Worm (Caenorhabditis elegans) whole organism, young adult: ENCODE data around the gene T02C5.1.

Source experiments
- D2030.7 ChIP-seq: fragments of 200-800 bp; sonication (Bioruptor generic); IDR thresholded peaks from 2 replicates; pipeline ENCODE4 v1.3.6; 2022; ENCODE audit warnings: missing genetic modification reagents, missing genetic modification characterization, missing compliant biosample characterization
- F57C9.4 ChIP-seq: sonication (generic microtip); optimal IDR thresholded peaks from 2 replicates; lab custom pipeline; 2017; ENCODE audit warnings: mild to moderate bottlenecking, missing genetic modification characterization, missing compliant biosample characterization
- T07F8.4 ChIP-seq: sonication (generic microtip); optimal IDR thresholded peaks from 2 replicates; lab custom pipeline; 2016; ENCODE audit warnings: mild to moderate bottlenecking, missing genetic modification characterization, moderate library complexity, missing compliant biosample characterization
- cebp-1 ChIP-seq, 2 experiments: fragments of 200-800 bp in 1 of 2; sonication (Bioruptor generic) in 1 of 2; sonication (generic microtip) in 1 of 2; IDR thresholded peaks in 1 of 2; optimal IDR thresholded peaks in 1 of 2; 2 replicates each; pipeline versions ENCODE4 v1.3.6 to Lab custom; 2017 to 2022; ENCODE audit warnings: missing compliant biosample characterization in 2 of 2, missing genetic modification characterization in 2 of 2, mild to moderate bottlenecking in 1 of 2, missing genetic modification reagents in 1 of 2, moderate library complexity in 1 of 2
- repo-1 ChIP-seq: sonication (generic microtip); optimal IDR thresholded peaks from 2 replicates; lab custom pipeline; 2017; ENCODE audit warnings: mild to moderate bottlenecking, missing genetic modification characterization, missing compliant biosample characterization
- snpc-1.1 ChIP-seq: sonication (generic microtip); optimal IDR thresholded peaks from 2 replicates; lab custom pipeline; 2017; ENCODE audit warnings: missing genetic modification characterization, mild to moderate bottlenecking, missing compliant biosample characterization, antibody characterized with exemption, moderate library complexity, missing genotype, missing genetic modification reagents; ENCODE audit not compliant: insufficient read depth
- snpc-4 ChIP-seq, 5 experiments: fragments of 150-350 bp in 1 of 5; sonication (generic microtip) in 4 of 5; optimal IDR thresholded peaks; 2 replicates each; lab custom pipeline; 2014 to 2018; ENCODE audit warnings: missing genetic modification characterization in 5 of 5, missing biosample characterization in 3 of 5, antibody characterized with exemption in 2 of 5, mild to moderate bottlenecking in 2 of 5, missing compliant biosample characterization in 2 of 5, missing genotype in 2 of 5, moderate library complexity in 2 of 5, missing genetic modification reagents in 1 of 5
- ztf-18 ChIP-seq: sonication (generic microtip); optimal IDR thresholded peaks from 2 replicates; lab custom pipeline; 2016; ENCODE audit warnings: missing genotype, mild to moderate bottlenecking, missing genetic modification characterization, missing compliant biosample characterization
- ztf-25 ChIP-seq: fragments of 200-800 bp; sonication (Bioruptor generic); IDR thresholded peaks from 2 replicates; pipeline ENCODE4 v1.3.6; 2022; ENCODE audit warnings: missing genetic modification reagents, missing genetic modification characterization, missing compliant biosample characterization
- ztf-26 ChIP-seq: sonication (generic microtip); optimal IDR thresholded peaks from 2 replicates; lab custom pipeline; 2017; ENCODE audit warnings: missing genetic modification characterization, missing compliant biosample characterization

ce11 chrX:2664273-2664672 lies 30.4 kb upstream of the T02C5.1 start, which contains the start of gene F54G2.1:
- TF ChIP-seq repo-1 (tag; lab: Kevin White, UChicago): no peak
- TF ChIP-seq D2030.7: no peak
- no peak for TF ChIP-seq snpc-1.1 (tag; lab: Kevin White, UChicago)
- TF ChIP-seq cebp-1 (GFP tag; IDR thresholded peaks at IDR 0.05; lab: Robert Waterston, UW): no peak
- no peak for TF ChIP-seq cebp-1 (tag; optimal IDR thresholded peaks at IDR 0.05; lab: Kevin White, UChicago)
- no peak for TF ChIP-seq snpc-4 (GFP tag; optimal IDR thresholded peaks at IDR 0.05; lab: Kevin White, UChicago)
- no peak for TF ChIP-seq snpc-4 (tag; optimal IDR thresholded peaks at IDR 0.05; lab: Kevin White, UChicago)
- no peak for TF ChIP-seq ztf-25 (GFP tag; lab: Robert Waterston, UW)
- no peak for TF ChIP-seq ztf-18 (tag; lab: Kevin White, UChicago)
- TF ChIP-seq F57C9.4 (tag; lab: Kevin White, UChicago): no peak
- TF ChIP-seq ztf-26 (tag; lab: Kevin White, UChicago): no peak
- no peak for TF ChIP-seq T07F8.4
